Worm (Caenorhabditis elegans) whole organism, young adult: ENCODE results near the gene srx-113.

Source experiments
- B0035.1 ChIP-seq: sonication (generic microtip); optimal IDR thresholded peaks from 2 replicates; lab custom pipeline; 2016; ENCODE audit warnings: missing genetic modification characterization, mild to moderate bottlenecking, missing compliant biosample characterization, missing genotype, missing genetic modification reagents
- Y53G8AR.9 ChIP-seq: fragments of 200-800 bp; sonication (Bioruptor generic); conservative IDR thresholded peaks from 2 replicates; pipeline ENCODE4 v1.3.6; 2022; ENCODE audit warnings: missing genetic modification reagents, missing genetic modification characterization, missing compliant biosample characterization
- aptf-3 ChIP-seq: fragments of 200-800 bp; sonication (Bioruptor generic); IDR thresholded peaks from 2 replicates; pipeline ENCODE4 v1.3.6; 2022; ENCODE audit warnings: missing genetic modification characterization, missing compliant biosample characterization
- atf-7 ChIP-seq: sonication (generic microtip); optimal IDR thresholded peaks from 2 replicates; lab custom pipeline; 2017; ENCODE audit warnings: mild to moderate bottlenecking, missing genetic modification characterization, missing compliant biosample characterization
- ceh-40 ChIP-seq: fragments of 200-800 bp; sonication (Bioruptor generic); IDR thresholded peaks from 2 replicates; pipeline ENCODE4 v1.3.6; 2022; ENCODE audit warnings: missing genetic modification characterization, missing compliant biosample characterization
- dpl-1 ChIP-seq: fragments of 150-350 bp; optimal IDR thresholded peaks from 2 replicates; lab custom pipeline; 2014; ENCODE audit warnings: missing biosample characterization, missing genetic modification reagents, missing genetic modification characterization
- lag-1 ChIP-seq: fragments of 200-800 bp; sonication (Bioruptor generic); IDR thresholded peaks from 2 replicates; pipeline ENCODE4 v1.3.6; 2022; ENCODE audit warnings: missing genetic modification reagents, missing genetic modification characterization, missing compliant biosample characterization
- nfya-1 ChIP-seq: sonication (generic microtip); optimal IDR thresholded peaks from 2 replicates; lab custom pipeline; 2017; ENCODE audit warnings: antibody characterized with exemption, missing compliant biosample characterization, missing genetic modification characterization, borderline replicate concordance; ENCODE audit not compliant: insufficient read depth
- nhr-120 ChIP-seq: fragments of 200-800 bp; sonication (Bioruptor generic); IDR thresholded peaks from 2 replicates; pipeline ENCODE4 v1.3.6; 2022; ENCODE audit warnings: missing genetic modification characterization, missing compliant biosample characterization
- nhr-80 ChIP-seq: sonication (generic microtip); optimal IDR thresholded peaks from 2 replicates; lab custom pipeline; 2016; ENCODE audit warnings: missing genetic modification characterization, missing compliant biosample characterization
- nhr-90 ChIP-seq: sonication (generic microtip); optimal IDR thresholded peaks from 2 replicates; lab custom pipeline; 2016; ENCODE audit warnings: missing genotype, mild to moderate bottlenecking, missing genetic modification characterization, missing compliant biosample characterization
- sea-2 ChIP-seq: fragments of 200-800 bp; sonication (Bioruptor generic); IDR thresholded peaks from 2 replicates; pipeline ENCODE4 v1.3.6; 2022; ENCODE audit warnings: missing genetic modification characterization, missing compliant biosample characterization
- ztf-18 ChIP-seq: sonication (generic microtip); optimal IDR thresholded peaks from 2 replicates; lab custom pipeline; 2016; ENCODE audit warnings: missing genotype, mild to moderate bottlenecking, missing genetic modification characterization, missing compliant biosample characterization

DNA sequence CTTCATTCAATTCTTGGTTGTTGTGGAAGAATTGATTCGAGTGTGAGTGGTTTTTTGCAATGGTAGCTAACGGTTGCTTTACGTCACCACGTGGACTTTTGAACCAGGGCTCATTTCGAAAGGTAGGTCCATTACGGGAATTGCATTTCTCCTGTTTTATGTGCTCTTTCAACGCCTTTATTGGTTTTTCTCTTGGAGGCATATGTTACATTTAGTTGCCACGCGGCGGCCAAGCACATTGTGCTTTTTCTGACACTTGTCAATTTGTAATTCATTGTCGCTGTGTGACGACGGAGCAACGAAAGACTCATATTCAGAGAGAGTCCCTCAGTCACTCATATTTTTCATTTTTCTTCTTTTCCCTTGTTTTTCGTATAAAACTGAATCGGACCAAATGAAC, 47.2 kb downstream of the srx-113 start:
- no peak for TF ChIP-seq ceh-40 (GFP tag; lab: Robert Waterston, UW)
- no peak for TF ChIP-seq Y53G8AR.9 (GFP tag; lab: Robert Waterston, UW)
- TF ChIP-seq atf-7 (tag; lab: Kevin White, UChicago): no peak
- TF ChIP-seq ztf-18 (tag; lab: Kevin White, UChicago): no peak
- TF ChIP-seq aptf-3: no peak
- TF ChIP-seq dpl-1 (GFP tag; lab: Kevin White, UChicago): no peak
- no peak for TF ChIP-seq nhr-120
- no peak for TF ChIP-seq nhr-80 (tag; lab: Kevin White, UChicago)
- TF ChIP-seq lag-1 (GFP tag; lab: Robert Waterston, UW): no peak
- no peak for TF ChIP-seq sea-2
- no peak for TF ChIP-seq nfya-1 (tag; lab: Kevin White, UChicago)
- TF ChIP-seq B0035.1 (tag; lab: Kevin White, UChicago): no peak
- no peak for TF ChIP-seq nhr-90 (tag; lab: Kevin White, UChicago)
